Worm (Caenorhabditis elegans) whole organism, L1 larva: ENCODE data around the gene T09F3.5.
A peak's percentile ranks its signal among the peaks of the same experiment; 100 is the strongest.

Source experiments
- C04F5.9 ChIP-seq: sonication (generic microtip); optimal IDR thresholded peaks from 2 replicates; lab custom pipeline; 2016; ENCODE audit warnings: missing genetic modification characterization, missing compliant biosample characterization
- C34B4.2 ChIP-seq: sonication (generic microtip); optimal IDR thresholded peaks from 2 replicates; lab custom pipeline; 2017; ENCODE audit warnings: mild to moderate bottlenecking, missing genetic modification characterization, missing compliant biosample characterization
- F16B12.6 ChIP-seq: fragments of 150-350 bp; optimal IDR thresholded peaks from 2 replicates; lab custom pipeline; 2014; ENCODE audit warnings: missing biosample characterization, missing genetic modification characterization
- Y116A8C.19 ChIP-seq: sonication (generic microtip); optimal IDR thresholded peaks from 2 replicates; lab custom pipeline; 2016; ENCODE audit warnings: missing compliant biosample characterization, missing genetic modification characterization, borderline replicate concordance
- alr-1 ChIP-seq: fragments of 200-800 bp; sonication (Bioruptor generic); optimal IDR thresholded peaks from 2 replicates; lab custom pipeline; 2018; ENCODE audit warnings: borderline replicate concordance, mild to moderate bottlenecking, missing genetic modification characterization, missing compliant biosample characterization
- ceh-82 ChIP-seq, 3 experiments: fragments of 150-350 bp in 1 of 3; sonication (generic microtip) in 2 of 3; optimal IDR thresholded peaks; 2 replicates each; lab custom pipeline; 2014 to 2017; ENCODE audit warnings: missing biosample characterization in 3 of 3, missing genetic modification characterization in 3 of 3
- dpl-1 ChIP-seq, 3 experiments: fragments of 150-350 bp in 2 of 3; sonication (generic microtip) in 1 of 3; optimal IDR thresholded peaks; 2 replicates each; lab custom pipeline; 2014 to 2017; ENCODE audit warnings: missing biosample characterization in 3 of 3, missing genetic modification characterization in 3 of 3, missing genetic modification reagents in 3 of 3
- efl-1 ChIP-seq, 4 experiments: fragments of 150-350 bp; optimal IDR thresholded peaks in 3 of 4; peaks in 1 of 4; 1 replicate in 1 of 4; 2 replicates in 3 of 4; lab custom pipeline; 2014; ENCODE audit warnings: missing biosample characterization in 2 of 4, missing genetic modification characterization in 2 of 4, missing genetic modification reagents in 2 of 4
- efl-3 ChIP-seq: fragments of 200-800 bp; sonication (Bioruptor generic); optimal IDR thresholded peaks from 2 replicates; lab custom pipeline; 2018; ENCODE audit warnings: mild to moderate bottlenecking, missing genetic modification characterization, missing compliant biosample characterization
- egl-27 ChIP-seq, 2 experiments: fragments of 150-350 bp in 1 of 2; sonication (generic microtip); optimal IDR thresholded peaks; 3 replicates each; lab custom pipeline; 2017 to 2018; ENCODE audit warnings: missing biosample characterization in 2 of 2, missing genetic modification characterization in 2 of 2, missing genetic modification reagents in 2 of 2
- elt-2 ChIP-seq: sonication (generic microtip); optimal IDR thresholded peaks from 2 replicates; lab custom pipeline; 2016; ENCODE audit warnings: missing genetic modification characterization, mild to moderate bottlenecking, inconsistent platforms, missing compliant biosample characterization, missing genetic modification reagents
- fkh-10 ChIP-seq: sonication (generic microtip); optimal IDR thresholded peaks from 2 replicates; lab custom pipeline; 2017; ENCODE audit warnings: missing biosample characterization, missing genetic modification reagents, missing genetic modification characterization
- fkh-4 ChIP-seq: sonication (generic microtip); optimal IDR thresholded peaks from 2 replicates; lab custom pipeline; 2016; ENCODE audit warnings: missing compliant biosample characterization, missing genetic modification characterization, borderline replicate concordance
- fos-1 ChIP-seq: fragments of 150-350 bp; optimal IDR thresholded peaks from 2 replicates; lab custom pipeline; 2014; ENCODE audit warnings: missing biosample characterization, missing genetic modification characterization
- hlh-4 ChIP-seq: sonication (generic microtip); optimal IDR thresholded peaks from 2 replicates; lab custom pipeline; 2016; ENCODE audit warnings: mild to moderate bottlenecking, missing genetic modification characterization, missing compliant biosample characterization
- hpl-2 ChIP-seq: fragments of 150-350 bp; optimal IDR thresholded peaks from 2 replicates; lab custom pipeline; 2014; ENCODE audit warnings: missing biosample characterization, missing genetic modification reagents, missing genetic modification characterization
- irx-1 ChIP-seq: sonication (generic microtip); optimal IDR thresholded peaks from 2 replicates; lab custom pipeline; 2016; ENCODE audit warnings: missing genetic modification characterization, missing compliant biosample characterization
- lin-13 ChIP-seq: fragments of 150-350 bp; optimal IDR thresholded peaks from 2 replicates; lab custom pipeline; 2014; ENCODE audit warnings: missing biosample characterization, missing genetic modification reagents, missing genetic modification characterization
- lin-14 ChIP-seq: fragments of 200-800 bp; sonication (Bioruptor generic); optimal IDR thresholded peaks from 2 replicates; lab custom pipeline; 2018; ENCODE audit warnings: mild to moderate bottlenecking, missing genetic modification characterization, moderate library complexity, missing compliant biosample characterization
- lin-35 ChIP-seq, 2 experiments: fragments of 150-350 bp; optimal IDR thresholded peaks; 2 replicates each; lab custom pipeline; 2014; ENCODE audit warnings: missing biosample characterization in 2 of 2, missing genetic modification characterization in 2 of 2, missing genetic modification reagents in 2 of 2
- lin-39 ChIP-seq: fragments of 150-350 bp; optimal IDR thresholded peaks from 2 replicates; lab custom pipeline; 2014; ENCODE audit warnings: missing biosample characterization, missing genetic modification reagents, missing genetic modification characterization
- lir-3 ChIP-seq: sonication (generic microtip); optimal IDR thresholded peaks from 2 replicates; lab custom pipeline; 2016; ENCODE audit warnings: mild to moderate bottlenecking, missing genetic modification characterization, moderate library complexity, missing compliant biosample characterization; ENCODE audit not compliant: poor library complexity
- lsy-2 ChIP-seq, 2 experiments: fragments of 150-350 bp; optimal IDR thresholded peaks; 2 replicates each; lab custom pipeline; 2014; ENCODE audit warnings: missing biosample characterization in 2 of 2, missing genetic modification characterization in 2 of 2
- mep-1 ChIP-seq: fragments of 150-350 bp; optimal IDR thresholded peaks from 2 replicates; lab custom pipeline; 2014; ENCODE audit warnings: missing biosample characterization, missing genetic modification characterization
- nhr-11 ChIP-seq: fragments of 150-350 bp; optimal IDR thresholded peaks from 2 replicates; lab custom pipeline; 2014; ENCODE audit warnings: missing biosample characterization, missing genetic modification characterization
- nhr-20 ChIP-seq: sonication (generic microtip); optimal IDR thresholded peaks from 2 replicates; lab custom pipeline; 2016; ENCODE audit warnings: mild to moderate bottlenecking, missing genetic modification characterization, missing compliant biosample characterization
- nhr-71 ChIP-seq: sonication (generic microtip); optimal IDR thresholded peaks from 2 replicates; lab custom pipeline; 2016; ENCODE audit warnings: mild to moderate bottlenecking, missing genetic modification characterization, moderate library complexity, missing compliant biosample characterization
- nhr-76 ChIP-seq: sonication (generic microtip); optimal IDR thresholded peaks from 2 replicates; lab custom pipeline; 2017; ENCODE audit warnings: missing biosample characterization, missing genetic modification characterization
- nhr-77 ChIP-seq: fragments of 150-350 bp; optimal IDR thresholded peaks from 2 replicates; lab custom pipeline; 2014; ENCODE audit warnings: missing biosample characterization, missing genetic modification characterization
- nhr-85 ChIP-seq: sonication (generic microtip); peaks from one replicate; lab custom pipeline; 2016; ENCODE audit warnings: missing genetic modification characterization, inconsistent platforms, missing compliant biosample characterization
- nhr-90 ChIP-seq: sonication (generic microtip); optimal IDR thresholded peaks from 2 replicates; lab custom pipeline; 2016; ENCODE audit warnings: mild to moderate bottlenecking, missing genetic modification characterization, missing compliant biosample characterization; ENCODE audit not compliant: poor library complexity
- pax-3 ChIP-seq: fragments of 200-800 bp; sonication (Bioruptor generic); optimal IDR thresholded peaks from 2 replicates; lab custom pipeline; 2018; ENCODE audit warnings: mild to moderate bottlenecking, missing genetic modification characterization, moderate library complexity, missing compliant biosample characterization
- pqm-1 ChIP-seq: sonication (generic microtip); optimal IDR thresholded peaks from 3 replicates; lab custom pipeline; 2017; ENCODE audit warnings: missing biosample characterization, missing genetic modification characterization
- rnt-1 ChIP-seq: sonication (generic microtip); optimal IDR thresholded peaks from 2 replicates; lab custom pipeline; 2016; ENCODE audit warnings: mild to moderate bottlenecking, missing genetic modification characterization, moderate library complexity, missing compliant biosample characterization
- snu-23 ChIP-seq: sonication (generic microtip); optimal IDR thresholded peaks from 2 replicates; lab custom pipeline; 2016; ENCODE audit warnings: missing genetic modification characterization, missing compliant biosample characterization
- sox-4 ChIP-seq: sonication (generic microtip); optimal IDR thresholded peaks from 2 replicates; lab custom pipeline; 2016; ENCODE audit warnings: missing genetic modification characterization, missing compliant biosample characterization
- sptf-1 ChIP-seq: fragments of 150-350 bp; optimal IDR thresholded peaks from 2 replicates; lab custom pipeline; 2014; ENCODE audit warnings: missing biosample characterization, missing genetic modification characterization
- sup-37 ChIP-seq: fragments of 200-800 bp; sonication (Bioruptor generic); optimal IDR thresholded peaks from 2 replicates; lab custom pipeline; 2018; ENCODE audit warnings: mild to moderate bottlenecking, missing genetic modification characterization, missing compliant biosample characterization
- swsn-7 ChIP-seq: sonication (generic microtip); optimal IDR thresholded peaks from 2 replicates; lab custom pipeline; 2016; ENCODE audit warnings: missing genetic modification characterization, missing compliant biosample characterization
- tbx-2 ChIP-seq: sonication (generic microtip); optimal IDR thresholded peaks from 2 replicates; lab custom pipeline; 2016; ENCODE audit warnings: missing genetic modification characterization, missing compliant biosample characterization
- tlp-1 ChIP-seq: fragments of 150-350 bp; optimal IDR thresholded peaks from 2 replicates; lab custom pipeline; 2014; ENCODE audit warnings: missing biosample characterization, missing genetic modification characterization
- zip-4 ChIP-seq: fragments of 200-800 bp; sonication (Bioruptor generic); optimal IDR thresholded peaks from 2 replicates; lab custom pipeline; 2018; ENCODE audit warnings: mild to moderate bottlenecking, missing genetic modification characterization, moderate library complexity, missing compliant biosample characterization
- ztf-11 ChIP-seq, 2 experiments: sonication (generic microtip); optimal IDR thresholded peaks; 2 replicates each; lab custom pipeline; 2016 to 2017; ENCODE audit warnings: missing genetic modification characterization in 2 of 2, missing biosample characterization in 1 of 2, missing compliant biosample characterization in 1 of 2
- ztf-4 ChIP-seq: fragments of 150-350 bp; optimal IDR thresholded peaks from 2 replicates; lab custom pipeline; 2014; ENCODE audit warnings: missing biosample characterization, missing genetic modification characterization

The T09F3.5 gene

ce11 chrII:10390854-10391253 lies 5.8 kb upstream of the T09F3.5 start, which contains the start of the genes T09F3.2 and T09F3.7:
T09F3.2 (plus strand) TSS chrII:10391154.
T09F3.7 (plus strand) TSS chrII:10391168.
- TF ChIP-seq lin-13 (no peak), fos-1 (tag; lab: Kevin White, UChicago) (no peak), F16B12.6 (no peak), C34B4.2 (tag; lab: Kevin White, UChicago) (no peak), hlh-4 (tag; lab: Kevin White, UChicago) (no peak)

ce11 chrII:10393282-10394179 lies 3.1 kb upstream of the T09F3.5 start, which contains the start of gene gpd-1:
gpd-1 (plus strand) TSS chrII:10394129.
- TF ChIP-seq ztf-4 (tag; lab: Kevin White, UChicago) (no peak), elt-2 (tag; lab: Kevin White, UChicago) (peak; percentile 20), efl-1 (optimal IDR thresholded peaks at IDR 0.05; lab: Kevin White, UChicago) (no peak), efl-1 (GFP tag; optimal IDR thresholded peaks at IDR 0.05 in 1 of 2; lab: Kevin White, UChicago) (peak in 1 of 2 experiments; percentile 78)

ce11 chrII:10395303-10395757 lies 1.3 kb upstream of the T09F3.5 start, which contains the start of gene T09F3.4:
T09F3.4 (plus strand) TSS chrII:10395707.
- TF ChIP-seq pax-3 (tag; lab: Kevin White, UChicago) (peak; percentile 76), lir-3 (tag; lab: Kevin White, UChicago) (peak; percentile 92), egl-27 (tag; optimal IDR thresholded peaks at IDR 0.05; lab: Kevin White, UChicago) (no peak), fkh-4 (peak; percentile 91), nhr-71 (tag; lab: Kevin White, UChicago) (peak; percentile 87), hpl-2 (GFP tag; lab: Kevin White, UChicago) (no peak), lsy-2 (tag; optimal IDR thresholded peaks at IDR 0.05; lab: Kevin White, UChicago) (peak; percentile 72 to 76), elt-2 (tag; lab: Kevin White, UChicago) (peak; percentile 56), irx-1 (tag; lab: Kevin White, UChicago) (peak; percentile 82), tbx-2 (tag; lab: Kevin White, UChicago) (peak; percentile 82), nhr-76 (no peak), nhr-85 (peak; percentile 89), lin-13 (peak; percentile 10), sup-37 (GFP tag; lab: Kevin White, UChicago) (no peak), nhr-20 (tag; lab: Kevin White, UChicago) (peak; percentile 92), Y116A8C.19 (peak; percentile 33), mep-1 (tag; lab: Kevin White, UChicago) (peak; percentile 72), pqm-1 (tag; lab: Kevin White, UChicago) (no peak), ztf-11 (tag; optimal IDR thresholded peaks at IDR 0.05; lab: Kevin White, UChicago) (peak in 1 of 2 experiments; percentile 85), zip-4 (GFP tag; lab: Kevin White, UChicago) (no peak), sptf-1 (tag; lab: Kevin White, UChicago) (no peak), nhr-11 (no peak), sox-4 (tag; lab: Kevin White, UChicago) (peak; percentile 84), lin-39 (tag; lab: Kevin White, UChicago) (peak; percentile 31), lin-14 (GFP tag; lab: Kevin White, UChicago) (peak; percentile 71), tlp-1 (tag; lab: Kevin White, UChicago) (no peak), nhr-90 (tag; lab: Kevin White, UChicago) (peak; percentile 82), efl-1 (optimal IDR thresholded peaks at IDR 0.05; lab: Kevin White, UChicago) (peak; percentile 58 to 66), efl-1 (GFP tag; optimal IDR thresholded peaks at IDR 0.05 in 1 of 2; lab: Kevin White, UChicago) (peak; percentile 59 to 95), snu-23 (peak; percentile 79), C04F5.9 (tag; lab: Kevin White, UChicago) (peak; percentile 74), lin-35 (GFP tag; optimal IDR thresholded peaks at IDR 0.05; lab: Kevin White, UChicago) (peak; percentile 58 to 66), alr-1 (tag; lab: Kevin White, UChicago) (no peak), efl-3 (GFP tag; lab: Kevin White, UChicago) (no peak), dpl-1 (GFP tag; optimal IDR thresholded peaks at IDR 0.05; lab: Kevin White, UChicago) (peak; percentile 44 to 68 (median 60)), rnt-1 (peak; percentile 96), swsn-7 (tag; lab: Kevin White, UChicago) (peak; percentile 77), nhr-77 (tag; lab: Kevin White, UChicago) (no peak), fkh-10 (GFP tag; lab: Kevin White, UChicago) (peak; percentile 21), ceh-82 (tag; optimal IDR thresholded peaks at IDR 0.05; lab: Kevin White, UChicago) (peak in 1 of 3 experiments; percentile 38)
